Worm (Caenorhabditis elegans) whole organism, L2 larva: ENCODE results near the gene mrpl-37.

Source experiments
- blmp-1 ChIP-seq: sonication (generic microtip); optimal IDR thresholded peaks from 2 replicates; lab custom pipeline; 2017; ENCODE audit warnings: missing genetic modification characterization, mild to moderate bottlenecking, missing compliant biosample characterization, antibody characterized with exemption, moderate library complexity; ENCODE audit not compliant: insufficient read depth
- lin-13 ChIP-seq: fragments of 150-350 bp; optimal IDR thresholded peaks from 2 replicates; lab custom pipeline; 2014; ENCODE audit warnings: missing biosample characterization, missing genetic modification reagents, missing genetic modification characterization
- lin-39 ChIP-seq: fragments of 150-350 bp; optimal IDR thresholded peaks from 2 replicates; lab custom pipeline; 2014; ENCODE audit warnings: missing biosample characterization, missing genetic modification reagents, missing genetic modification characterization
- nhr-11 ChIP-seq: fragments of 150-350 bp; optimal IDR thresholded peaks from 2 replicates; lab custom pipeline; 2014; ENCODE audit warnings: missing biosample characterization, missing genetic modification characterization
- nhr-12 ChIP-seq: fragments of 150-350 bp; optimal IDR thresholded peaks from 2 replicates; lab custom pipeline; 2014; ENCODE audit warnings: missing biosample characterization, missing genetic modification characterization
- nhr-6 ChIP-seq: fragments of 150-350 bp; optimal IDR thresholded peaks from 2 replicates; lab custom pipeline; 2014; ENCODE audit warnings: missing biosample characterization, missing genetic modification characterization
- peb-1 ChIP-seq: fragments of 150-350 bp; optimal IDR thresholded peaks from 2 replicates; lab custom pipeline; 2014; ENCODE audit warnings: missing biosample characterization, missing genetic modification characterization
- snpc-4 ChIP-seq: fragments of 150-350 bp; optimal IDR thresholded peaks from 2 replicates; lab custom pipeline; 2014; ENCODE audit warnings: missing biosample characterization, missing genetic modification characterization

DNA sequence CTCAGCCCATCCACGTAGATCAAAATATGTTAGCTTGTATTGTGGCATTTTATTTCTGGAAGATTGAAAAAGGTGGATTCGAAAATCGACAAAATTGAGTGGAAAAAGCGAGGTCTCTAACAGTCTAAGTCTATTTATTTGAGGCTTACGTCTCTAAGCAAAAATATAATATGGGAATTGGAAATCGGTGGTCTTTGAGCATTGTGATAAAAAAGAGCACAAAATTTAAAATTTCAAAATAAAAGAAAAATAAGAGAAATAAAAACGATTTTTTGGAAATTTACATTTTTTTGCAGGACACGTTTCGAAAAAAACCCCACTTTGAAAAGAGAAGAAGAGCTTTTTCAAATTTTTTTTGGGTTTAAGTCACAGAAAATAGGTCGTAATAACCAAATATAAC is 38.2 kb upstream of the mrpl-37 start, which contains the start of gene gst-15:
- TF ChIP-seq snpc-4 (tag; lab: Kevin White, UChicago): no peak
- TF ChIP-seq lin-39 (tag; lab: Kevin White, UChicago): no peak
- no peak for TF ChIP-seq nhr-11 (tag; lab: Kevin White, UChicago)
- TF ChIP-seq nhr-12: no peak
- TF ChIP-seq blmp-1 (tag; lab: Kevin White, UChicago): no peak
- no peak for TF ChIP-seq lin-13 (GFP tag; lab: Kevin White, UChicago)
- no peak for TF ChIP-seq peb-1 (tag; lab: Kevin White, UChicago)
- TF ChIP-seq nhr-6 (tag; lab: Kevin White, UChicago): no peak
